Worm (Caenorhabditis elegans) whole organism, L1 larva: ENCODE data around the gene C17B7.9.

ENCODE experiments used
- F16B12.6 ChIP-seq: fragments of 150-350 bp; optimal IDR thresholded peaks from 2 replicates; lab custom pipeline; 2014; ENCODE audit warnings: missing biosample characterization, missing genetic modification characterization
- blmp-1 ChIP-seq: fragments of 150-350 bp; optimal IDR thresholded peaks from 2 replicates; lab custom pipeline; 2014; ENCODE audit warnings: missing biosample characterization, missing genetic modification characterization
- ceh-82 ChIP-seq, 3 experiments: fragments of 150-350 bp in 1 of 3; sonication (generic microtip) in 2 of 3; optimal IDR thresholded peaks; 2 replicates each; lab custom pipeline; 2014 to 2017; ENCODE audit warnings: missing biosample characterization in 3 of 3, missing genetic modification characterization in 3 of 3
- ceh-88 ChIP-seq: fragments of 200-800 bp; sonication (Bioruptor generic); IDR thresholded peaks from 2 replicates; pipeline ENCODE4 v1.3.6; 2022; ENCODE audit warnings: missing genetic modification characterization, missing compliant biosample characterization
- ceh-90 ChIP-seq: sonication (generic microtip); optimal IDR thresholded peaks from 2 replicates; lab custom pipeline; 2016; ENCODE audit warnings: missing genetic modification characterization, missing compliant biosample characterization
- dpl-1 ChIP-seq, 3 experiments: fragments of 150-350 bp in 2 of 3; sonication (generic microtip) in 1 of 3; optimal IDR thresholded peaks; 2 replicates each; lab custom pipeline; 2014 to 2017; ENCODE audit warnings: missing biosample characterization in 3 of 3, missing genetic modification characterization in 3 of 3, missing genetic modification reagents in 3 of 3
- efl-1 ChIP-seq, 4 experiments: fragments of 150-350 bp; optimal IDR thresholded peaks in 3 of 4; peaks in 1 of 4; 1 replicate in 1 of 4; 2 replicates in 3 of 4; lab custom pipeline; 2014; ENCODE audit warnings: missing biosample characterization in 2 of 4, missing genetic modification characterization in 2 of 4, missing genetic modification reagents in 2 of 4
- egl-13 ChIP-seq: sonication (generic microtip); optimal IDR thresholded peaks from 2 replicates; lab custom pipeline; 2016; ENCODE audit warnings: missing genotype, missing genetic modification reagents, missing genetic modification characterization, missing compliant biosample characterization
- egl-27 ChIP-seq, 2 experiments: fragments of 150-350 bp in 1 of 2; sonication (generic microtip); optimal IDR thresholded peaks; 3 replicates each; lab custom pipeline; 2017 to 2018; ENCODE audit warnings: missing biosample characterization in 2 of 2, missing genetic modification characterization in 2 of 2, missing genetic modification reagents in 2 of 2
- elt-3 ChIP-seq, 6 experiments: fragments of 150-350 bp in 1 of 6; sonication (generic microtip); optimal IDR thresholded peaks; 2 replicates each; lab custom pipeline; 2017 to 2018; ENCODE audit warnings: missing biosample characterization in 6 of 6, missing genetic modification characterization in 6 of 6, inconsistent platforms in 1 of 6
- fkh-10 ChIP-seq: sonication (generic microtip); optimal IDR thresholded peaks from 2 replicates; lab custom pipeline; 2017; ENCODE audit warnings: missing biosample characterization, missing genetic modification reagents, missing genetic modification characterization
- fkh-8 ChIP-seq: sonication (generic microtip); optimal IDR thresholded peaks from 2 replicates; lab custom pipeline; 2016; ENCODE audit warnings: mild to moderate bottlenecking, missing genetic modification characterization, missing compliant biosample characterization
- hlh-17 ChIP-seq: fragments of 200-800 bp; sonication (Bioruptor generic); optimal IDR thresholded peaks from 2 replicates; lab custom pipeline; 2018; ENCODE audit warnings: missing genetic modification characterization, mild to moderate bottlenecking, missing compliant biosample characterization, moderate library complexity, borderline replicate concordance
- hlh-4 ChIP-seq: sonication (generic microtip); optimal IDR thresholded peaks from 2 replicates; lab custom pipeline; 2016; ENCODE audit warnings: mild to moderate bottlenecking, missing genetic modification characterization, missing compliant biosample characterization
- hpl-2 ChIP-seq: fragments of 150-350 bp; optimal IDR thresholded peaks from 2 replicates; lab custom pipeline; 2014; ENCODE audit warnings: missing biosample characterization, missing genetic modification reagents, missing genetic modification characterization
- jun-1 ChIP-seq: fragments of 150-350 bp; optimal IDR thresholded peaks from 2 replicates; lab custom pipeline; 2014; ENCODE audit warnings: missing biosample characterization, missing genetic modification reagents, missing genetic modification characterization
- lin-14 ChIP-seq: fragments of 200-800 bp; sonication (Bioruptor generic); optimal IDR thresholded peaks from 2 replicates; lab custom pipeline; 2018; ENCODE audit warnings: mild to moderate bottlenecking, missing genetic modification characterization, moderate library complexity, missing compliant biosample characterization
- lin-15B ChIP-seq: fragments of 150-350 bp; sonication (generic microtip); optimal IDR thresholded peaks from 3 replicates; lab custom pipeline; 2014; ENCODE audit warnings: missing biosample characterization, missing genetic modification characterization
- lin-35 ChIP-seq, 2 experiments: fragments of 150-350 bp; optimal IDR thresholded peaks; 2 replicates each; lab custom pipeline; 2014; ENCODE audit warnings: missing biosample characterization in 2 of 2, missing genetic modification characterization in 2 of 2, missing genetic modification reagents in 2 of 2
- lir-3 ChIP-seq: sonication (generic microtip); optimal IDR thresholded peaks from 2 replicates; lab custom pipeline; 2016; ENCODE audit warnings: mild to moderate bottlenecking, missing genetic modification characterization, moderate library complexity, missing compliant biosample characterization; ENCODE audit not compliant: poor library complexity
- lsy-2 ChIP-seq, 2 experiments: fragments of 150-350 bp; optimal IDR thresholded peaks; 2 replicates each; lab custom pipeline; 2014; ENCODE audit warnings: missing biosample characterization in 2 of 2, missing genetic modification characterization in 2 of 2
- mdl-1 ChIP-seq, 2 experiments: fragments of 150-350 bp; optimal IDR thresholded peaks; 2 replicates each; lab custom pipeline; 2014 to 2017; ENCODE audit warnings: missing biosample characterization in 2 of 2, missing genetic modification characterization in 2 of 2, inconsistent platforms in 1 of 2
- mef-2 ChIP-seq: fragments of 150-350 bp; optimal IDR thresholded peaks from 2 replicates; lab custom pipeline; 2014; ENCODE audit warnings: missing biosample characterization, missing genetic modification characterization
- nhr-11 ChIP-seq: fragments of 150-350 bp; optimal IDR thresholded peaks from 2 replicates; lab custom pipeline; 2014; ENCODE audit warnings: missing biosample characterization, missing genetic modification characterization
- nhr-12 ChIP-seq: sonication (generic microtip); optimal IDR thresholded peaks from 2 replicates; lab custom pipeline; 2017; ENCODE audit warnings: missing biosample characterization, missing genetic modification characterization
- nhr-19 ChIP-seq: fragments of 200-800 bp; sonication (Bioruptor generic); conservative IDR thresholded peaks from 2 replicates; pipeline ENCODE4 v1.3.6; 2022; ENCODE audit warnings: missing genetic modification characterization, missing compliant biosample characterization
- nhr-20 ChIP-seq: sonication (generic microtip); optimal IDR thresholded peaks from 2 replicates; lab custom pipeline; 2016; ENCODE audit warnings: mild to moderate bottlenecking, missing genetic modification characterization, missing compliant biosample characterization
- nhr-237 ChIP-seq: fragments of 150-350 bp; optimal IDR thresholded peaks from 2 replicates; lab custom pipeline; 2014; ENCODE audit warnings: missing biosample characterization, missing genetic modification characterization
- nhr-28 ChIP-seq: fragments of 150-350 bp; optimal IDR thresholded peaks from 2 replicates; lab custom pipeline; 2014; ENCODE audit warnings: missing biosample characterization, missing genetic modification characterization
- nhr-71 ChIP-seq: sonication (generic microtip); optimal IDR thresholded peaks from 2 replicates; lab custom pipeline; 2016; ENCODE audit warnings: mild to moderate bottlenecking, missing genetic modification characterization, moderate library complexity, missing compliant biosample characterization
- nhr-76 ChIP-seq: sonication (generic microtip); optimal IDR thresholded peaks from 2 replicates; lab custom pipeline; 2017; ENCODE audit warnings: missing biosample characterization, missing genetic modification characterization
- nhr-77 ChIP-seq: fragments of 150-350 bp; optimal IDR thresholded peaks from 2 replicates; lab custom pipeline; 2014; ENCODE audit warnings: missing biosample characterization, missing genetic modification characterization
- nhr-84 ChIP-seq: sonication (generic microtip); optimal IDR thresholded peaks from 2 replicates; lab custom pipeline; 2017; ENCODE audit warnings: missing biosample characterization, missing genetic modification characterization
- nhr-85 ChIP-seq: sonication (generic microtip); peaks from one replicate; lab custom pipeline; 2016; ENCODE audit warnings: missing genetic modification characterization, inconsistent platforms, missing compliant biosample characterization
- nhr-90 ChIP-seq: sonication (generic microtip); optimal IDR thresholded peaks from 2 replicates; lab custom pipeline; 2016; ENCODE audit warnings: mild to moderate bottlenecking, missing genetic modification characterization, missing compliant biosample characterization; ENCODE audit not compliant: poor library complexity
- pax-3 ChIP-seq: fragments of 200-800 bp; sonication (Bioruptor generic); optimal IDR thresholded peaks from 2 replicates; lab custom pipeline; 2018; ENCODE audit warnings: mild to moderate bottlenecking, missing genetic modification characterization, moderate library complexity, missing compliant biosample characterization
- rnt-1 ChIP-seq: sonication (generic microtip); optimal IDR thresholded peaks from 2 replicates; lab custom pipeline; 2016; ENCODE audit warnings: mild to moderate bottlenecking, missing genetic modification characterization, moderate library complexity, missing compliant biosample characterization
- snpc-4 ChIP-seq: fragments of 150-350 bp; optimal IDR thresholded peaks from 2 replicates; lab custom pipeline; 2014; ENCODE audit warnings: missing biosample characterization, missing genetic modification characterization
- snu-23 ChIP-seq: sonication (generic microtip); optimal IDR thresholded peaks from 2 replicates; lab custom pipeline; 2016; ENCODE audit warnings: missing genetic modification characterization, missing compliant biosample characterization
- sup-37 ChIP-seq: fragments of 200-800 bp; sonication (Bioruptor generic); optimal IDR thresholded peaks from 2 replicates; lab custom pipeline; 2018; ENCODE audit warnings: mild to moderate bottlenecking, missing genetic modification characterization, missing compliant biosample characterization
- swsn-7 ChIP-seq: sonication (generic microtip); optimal IDR thresholded peaks from 2 replicates; lab custom pipeline; 2016; ENCODE audit warnings: missing genetic modification characterization, missing compliant biosample characterization
- unc-130 ChIP-seq: fragments of 150-350 bp; optimal IDR thresholded peaks from 2 replicates; lab custom pipeline; 2017; ENCODE audit warnings: missing biosample characterization, missing genetic modification characterization, inconsistent platforms
- unc-62 ChIP-seq: fragments of 150-350 bp; optimal IDR thresholded peaks from 2 replicates; lab custom pipeline; 2014; ENCODE audit warnings: missing biosample characterization, missing genetic modification reagents, missing genetic modification characterization
- unc-86 ChIP-seq: sonication (generic microtip); optimal IDR thresholded peaks from 2 replicates; lab custom pipeline; 2016; ENCODE audit warnings: missing genetic modification characterization, missing compliant biosample characterization
- unc-98 ChIP-seq: fragments of 200-800 bp; sonication (Bioruptor generic); IDR thresholded peaks from 2 replicates; pipeline ENCODE4 v1.3.6; 2022; ENCODE audit warnings: missing genetic modification characterization, missing compliant biosample characterization
- xbp-1 ChIP-seq: sonication (generic microtip); optimal IDR thresholded peaks from 2 replicates; lab custom pipeline; 2016; ENCODE audit warnings: missing genetic modification characterization, missing compliant biosample characterization
- zag-1 ChIP-seq: fragments of 150-350 bp; optimal IDR thresholded peaks from 2 replicates; lab custom pipeline; 2014; ENCODE audit warnings: missing biosample characterization, missing genetic modification characterization
- ztf-11 ChIP-seq, 2 experiments: sonication (generic microtip); optimal IDR thresholded peaks; 2 replicates each; lab custom pipeline; 2016 to 2017; ENCODE audit warnings: missing genetic modification characterization in 2 of 2, missing biosample characterization in 1 of 2, missing compliant biosample characterization in 1 of 2
- ztf-4 ChIP-seq: fragments of 150-350 bp; optimal IDR thresholded peaks from 2 replicates; lab custom pipeline; 2014; ENCODE audit warnings: missing biosample characterization, missing genetic modification characterization

The C17B7.9 gene

DNA sequence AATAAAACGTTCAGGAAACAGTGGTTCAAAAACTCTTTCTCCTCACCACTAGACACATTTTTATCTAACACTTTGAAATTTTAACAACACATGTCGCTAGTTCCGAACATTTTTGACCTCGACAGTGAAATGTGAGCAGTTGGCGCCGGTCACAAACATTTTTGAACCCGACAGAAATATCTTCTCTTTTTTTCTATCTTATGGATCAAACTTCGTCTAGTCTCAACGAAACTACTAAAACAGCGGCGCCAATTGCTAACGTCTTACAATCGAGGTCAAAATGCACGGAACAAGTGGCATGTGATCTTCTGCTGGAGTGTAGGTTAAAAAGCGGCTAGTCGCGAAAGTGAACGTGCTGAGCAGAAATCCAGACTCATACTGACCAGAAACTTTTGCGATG is 12.1 kb upstream of the C17B7.9 start:
- TF ChIP-seq blmp-1 (tag; lab: Kevin White, UChicago) (no peak), nhr-84 (tag; lab: Kevin White, UChicago) (no peak), ceh-88 (no peak), jun-1 (no peak), F16B12.6 (tag; lab: Kevin White, UChicago) (no peak), swsn-7 (no peak), mdl-1 (tag; optimal IDR thresholded peaks at IDR 0.05; lab: Kevin White, UChicago) (no peak), elt-3 (tag; optimal IDR thresholded peaks at IDR 0.05; lab: Kevin White, UChicago) (no peak), mef-2 (no peak), ceh-82 (tag; optimal IDR thresholded peaks at IDR 0.05; lab: Kevin White, UChicago) (no peak), nhr-28 (tag; lab: Kevin White, UChicago) (no peak), hpl-2 (GFP tag; lab: Kevin White, UChicago) (no peak), rnt-1 (peak; percentile 52), ztf-4 (tag; lab: Kevin White, UChicago) (no peak), snpc-4 (tag; lab: Kevin White, UChicago) (no peak), egl-27 (tag; optimal IDR thresholded peaks at IDR 0.05; lab: Kevin White, UChicago) (no peak), fkh-8 (no peak), unc-62 (no peak), lin-15B (tag; lab: Kevin White, UChicago) (no peak), nhr-85 (no peak), pax-3 (tag; lab: Kevin White, UChicago) (no peak), egl-13 (tag; lab: Kevin White, UChicago) (no peak), ztf-11 (tag; optimal IDR thresholded peaks at IDR 0.05; lab: Kevin White, UChicago) (no peak), hlh-4 (tag; lab: Kevin White, UChicago) (no peak), efl-1 (optimal IDR thresholded peaks at IDR 0.05; lab: Kevin White, UChicago) (no peak), efl-1 (GFP tag; optimal IDR thresholded peaks at IDR 0.05 in 1 of 2; lab: Kevin White, UChicago) (peak in 1 of 2 experiments; percentile 39), nhr-90 (tag; lab: Kevin White, UChicago) (no peak), nhr-12 (tag; lab: Kevin White, UChicago) (no peak), dpl-1 (GFP tag; optimal IDR thresholded peaks at IDR 0.05; lab: Kevin White, UChicago) (no peak), lin-35 (GFP tag; optimal IDR thresholded peaks at IDR 0.05; lab: Kevin White, UChicago) (no peak), snu-23 (no peak), unc-130 (no peak), ceh-90 (no peak), hlh-17 (GFP tag; lab: Kevin White, UChicago) (no peak), nhr-237 (no peak), sup-37 (GFP tag; lab: Kevin White, UChicago) (no peak), unc-98 (no peak), nhr-20 (tag; lab: Kevin White, UChicago) (peak; percentile 50), lsy-2 (tag; optimal IDR thresholded peaks at IDR 0.05; lab: Kevin White, UChicago) (no peak), nhr-19 (GFP tag; lab: Robert Waterston, UW) (peak; percentile 57), zag-1 (tag; lab: Kevin White, UChicago) (no peak), lin-14 (GFP tag; lab: Kevin White, UChicago) (peak; percentile 83), xbp-1 (no peak), nhr-11 (tag; lab: Kevin White, UChicago) (no peak), nhr-76 (tag; lab: Kevin White, UChicago) (no peak), nhr-71 (peak; percentile 81), lir-3 (tag; lab: Kevin White, UChicago) (no peak), nhr-77 (tag; lab: Kevin White, UChicago) (no peak), fkh-10 (GFP tag; lab: Kevin White, UChicago) (no peak), unc-86 (tag; lab: Kevin White, UChicago) (no peak)
- TF ChIP-seq, all 84 proteins: peak for 6
